Worm (Caenorhabditis elegans) whole organism, midembryonic: Measurements from ENCODE around the gene Y34B4A.4.

ENCODE experiments used
- T22C8.4 ChIP-seq: fragments of 200-800 bp; sonication (Bioruptor generic); IDR thresholded peaks from 2 replicates; pipeline ENCODE4 v1.3.6; 2022; ENCODE audit warnings: missing genetic modification characterization, missing compliant biosample characterization
- cog-1 ChIP-seq: sonication (generic microtip); optimal IDR thresholded peaks from 2 replicates; lab custom pipeline; 2016; ENCODE audit warnings: missing genetic modification characterization, missing compliant biosample characterization
- flt-1 ChIP-seq: fragments of 200-800 bp; sonication (Bioruptor generic); IDR thresholded peaks from 2 replicates; pipeline ENCODE4 v1.3.6; 2022; ENCODE audit warnings: missing genetic modification characterization, missing compliant biosample characterization
- klf-2 ChIP-seq: fragments of 200-800 bp; sonication (Bioruptor generic); conservative IDR thresholded peaks from 2 replicates; pipeline ENCODE4 v1.3.6; 2022; ENCODE audit warnings: missing genetic modification reagents, missing genetic modification characterization, missing compliant biosample characterization
- med-1 ChIP-seq: sonication (generic microtip); optimal IDR thresholded peaks from 2 replicates; lab custom pipeline; 2017; ENCODE audit warnings: missing genetic modification characterization, mild to moderate bottlenecking, missing compliant biosample characterization, antibody characterized with exemption, missing genetic modification reagents; ENCODE audit not compliant: insufficient read depth
- ref-1 ChIP-seq: fragments of 200-800 bp; sonication (Bioruptor generic); conservative IDR thresholded peaks from 2 replicates; pipeline ENCODE4 v1.3.6; 2022; ENCODE audit warnings: missing genetic modification reagents, missing genetic modification characterization, missing compliant biosample characterization
- tab-1 ChIP-seq: fragments of 200-800 bp; sonication (Bioruptor generic); IDR thresholded peaks from 2 replicates; pipeline ENCODE4 v1.3.6; 2022; ENCODE audit warnings: missing genetic modification characterization, missing compliant biosample characterization
- ztf-23 ChIP-seq: fragments of 200-800 bp; sonication (Bioruptor generic); IDR thresholded peaks from 2 replicates; pipeline ENCODE4 v1.3.6; 2022; ENCODE audit warnings: missing genetic modification reagents, missing genetic modification characterization, missing compliant biosample characterization
- ztf-29 ChIP-seq: fragments of 200-800 bp; sonication (Bioruptor generic); IDR thresholded peaks from 2 replicates; pipeline ENCODE4 v1.3.6; 2022; ENCODE audit warnings: missing genetic modification reagents, missing genetic modification characterization, missing compliant biosample characterization

Y34B4A.4 gene

DNA sequence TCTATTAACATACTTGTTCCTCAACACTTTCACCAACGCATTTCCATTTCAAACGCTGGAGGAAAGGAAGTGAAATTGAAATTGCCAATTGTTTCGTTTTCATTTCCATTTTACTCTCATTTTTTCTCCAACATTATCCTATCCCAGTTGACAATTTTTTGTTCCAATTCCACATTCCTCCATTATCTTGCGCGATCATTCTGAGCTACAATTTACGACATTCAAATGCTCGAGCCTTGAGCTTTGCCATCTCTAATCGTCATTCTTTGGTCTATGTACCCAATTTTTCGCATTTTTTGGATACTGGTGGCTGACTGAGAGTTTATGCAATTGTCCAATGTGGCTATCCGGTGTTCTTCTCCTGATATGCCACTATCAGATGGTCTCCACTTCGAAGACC, 14.5 kb upstream of the Y34B4A.4 start, which contains the start of gene Y34B4A.10:
Y34B4A.10 (plus strand) TSS at position 301 of the 400 bp plus-strand sequence.
- TF ChIP-seq klf-2 (GFP tag; lab: Robert Waterston, UW): no peak

DNA sequence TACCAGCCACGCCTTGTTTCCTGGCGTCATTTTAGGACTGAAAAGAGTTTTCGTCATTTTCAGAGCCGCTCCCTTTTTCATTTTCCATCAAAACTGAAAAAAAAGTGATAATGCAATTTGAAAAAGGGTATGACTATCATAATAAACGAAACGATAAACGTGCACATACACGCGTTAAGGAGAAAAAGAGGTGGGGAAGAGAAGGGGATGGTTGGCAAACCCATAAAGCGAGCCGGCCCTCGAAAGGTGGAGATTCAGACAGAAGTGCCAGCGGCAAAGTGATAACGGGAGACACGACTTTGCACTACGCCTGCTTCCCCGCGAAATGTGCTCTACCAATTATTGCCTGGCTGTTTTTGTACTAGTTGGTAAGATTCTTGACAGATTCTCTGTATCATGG, 11.3 kb upstream of the Y34B4A.4 start, which contains the start of gene nspg-14:
nspg-14 (plus strand) TSS at position 250 of the 400 bp plus-strand sequence.
- TF ChIP-seq med-1 (no peak), flt-1 (no peak), ztf-23 (GFP tag; lab: Robert Waterston, UW) (no peak)

DNA sequence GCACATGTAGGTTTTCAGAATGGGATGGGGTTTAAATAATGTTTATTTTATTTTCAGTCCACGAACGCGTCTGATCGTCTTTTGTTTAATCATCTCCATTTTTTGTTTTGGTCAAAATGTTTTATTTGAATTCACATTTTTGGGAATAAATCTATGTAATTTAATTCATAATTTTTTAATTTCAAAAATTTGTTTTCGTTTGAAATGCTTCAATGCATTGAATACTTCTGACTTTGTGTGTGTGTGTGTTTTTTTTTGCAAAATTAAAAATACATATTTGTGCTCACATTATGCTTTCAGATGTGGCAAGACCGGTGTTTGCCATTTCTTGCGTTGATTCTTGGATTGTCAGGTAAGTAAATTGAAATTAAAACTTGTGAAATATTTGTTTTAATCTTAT, 9.2 kb upstream of the Y34B4A.4 start, which contains the start of gene nspg-13:
nspg-13 (plus strand) TSS at position 301 of the 400 bp plus-strand sequence.
- TF ChIP-seq T22C8.4: no peak
- TF ChIP-seq ref-1: no peak
- no peak for TF ChIP-seq med-1
- TF ChIP-seq flt-1: no peak

DNA sequence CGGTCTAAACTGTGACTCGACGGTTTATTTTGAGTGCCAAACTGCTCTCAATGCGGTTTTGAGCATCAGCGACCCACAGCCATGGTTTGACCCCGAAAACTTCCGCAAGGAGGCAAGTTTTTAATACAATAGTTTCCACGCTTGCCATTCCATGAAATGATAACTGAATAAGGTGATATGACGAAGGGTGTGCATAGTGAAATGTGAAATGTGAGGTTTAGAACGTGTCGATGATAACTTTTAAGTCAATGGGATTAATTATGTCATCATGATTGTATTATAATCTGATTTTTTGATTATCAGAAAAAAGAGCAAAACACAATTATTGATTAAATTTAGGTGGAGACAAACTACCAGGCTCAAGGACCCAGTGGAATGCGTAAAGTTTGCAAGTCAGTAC, 8.8 kb upstream of the Y34B4A.4 start:
- no peak for TF ChIP-seq cog-1 (tag; lab: Kevin White, UChicago)
- no peak for TF ChIP-seq tab-1 (GFP tag; lab: Robert Waterston, UW)
- TF ChIP-seq ztf-23 (GFP tag; lab: Robert Waterston, UW): no peak
- no peak for TF ChIP-seq klf-2 (GFP tag; lab: Robert Waterston, UW)
- no peak for TF ChIP-seq T22C8.4
- no peak for TF ChIP-seq flt-1
- no peak for TF ChIP-seq ref-1
- no peak for TF ChIP-seq med-1

DNA sequence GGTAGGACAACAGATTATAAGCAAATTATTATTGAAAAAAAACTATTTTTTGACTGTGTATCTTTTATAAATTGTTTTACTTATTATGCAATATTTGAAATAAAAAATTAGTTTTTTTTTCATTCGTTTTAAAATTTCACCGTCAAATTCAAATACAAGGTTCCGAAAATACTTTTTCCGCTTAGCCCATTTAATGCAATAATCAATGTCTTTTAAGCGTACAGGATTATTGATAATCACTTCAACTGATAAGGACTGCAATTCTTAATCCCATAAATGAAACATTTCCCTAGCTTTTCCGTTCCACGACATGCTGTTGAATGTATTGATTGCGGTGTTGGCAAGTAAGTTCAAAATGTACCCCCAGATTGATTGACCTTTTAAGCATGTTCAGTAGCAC, 7.1 kb upstream of the Y34B4A.4 start, which contains the start of gene nspg-12:
nspg-12 (plus strand) TSS at position 301 of the 400 bp plus-strand sequence.
- TF ChIP-seq ztf-29 (GFP tag; lab: Robert Waterston, UW) (no peak), ref-1 (no peak), med-1 (no peak), flt-1 (no peak)

DNA sequence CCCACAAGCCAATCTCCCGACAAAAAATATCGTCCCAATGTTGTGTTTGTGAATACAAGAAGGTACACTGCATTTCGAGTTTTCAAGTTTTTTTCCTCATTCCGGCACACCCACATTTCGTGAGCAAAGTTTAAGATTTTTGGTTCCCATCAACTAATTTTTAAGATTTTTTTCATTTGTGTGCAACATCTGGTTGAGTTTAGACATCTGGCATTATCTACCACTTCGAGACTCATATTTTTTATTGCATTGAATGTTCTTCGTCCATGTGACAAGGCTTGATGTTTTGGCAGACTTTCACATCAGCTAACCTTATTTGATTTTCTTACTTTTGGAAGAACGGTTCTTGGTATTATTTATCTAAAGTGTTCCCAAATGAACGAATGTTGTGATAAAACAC, 3.7 kb upstream of the Y34B4A.4 start:
- TF ChIP-seq flt-1 (no peak), ztf-29 (GFP tag; lab: Robert Waterston, UW) (no peak), ref-1 (no peak), T22C8.4 (no peak), cog-1 (tag; lab: Kevin White, UChicago) (no peak), med-1 (no peak), klf-2 (GFP tag; lab: Robert Waterston, UW) (no peak)

DNA sequence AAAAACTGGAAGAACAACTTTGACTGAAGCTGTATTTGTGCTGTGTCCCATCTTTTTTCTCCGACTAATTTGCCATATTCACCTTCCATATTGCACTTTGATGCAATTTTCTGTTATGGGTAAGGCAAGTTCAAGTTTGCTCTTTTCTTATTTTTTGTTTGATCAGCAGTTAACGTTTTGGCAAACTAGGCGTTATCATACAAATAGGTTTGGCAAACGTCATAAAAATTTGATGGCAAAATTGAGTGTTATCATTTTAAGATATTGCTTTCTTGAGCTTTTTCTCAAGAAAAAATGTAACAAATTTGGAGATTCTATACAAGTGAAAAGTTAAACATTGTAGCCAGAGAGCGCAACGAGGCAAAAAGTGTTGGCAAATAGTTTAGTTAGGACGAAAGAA, 2.1 kb upstream of the Y34B4A.4 start:
- TF ChIP-seq klf-2 (GFP tag; lab: Robert Waterston, UW) (no peak), ref-1 (no peak), ztf-29 (GFP tag; lab: Robert Waterston, UW) (no peak), tab-1 (GFP tag; lab: Robert Waterston, UW) (no peak), ztf-23 (GFP tag; lab: Robert Waterston, UW) (no peak), cog-1 (tag; lab: Kevin White, UChicago) (no peak)

DNA sequence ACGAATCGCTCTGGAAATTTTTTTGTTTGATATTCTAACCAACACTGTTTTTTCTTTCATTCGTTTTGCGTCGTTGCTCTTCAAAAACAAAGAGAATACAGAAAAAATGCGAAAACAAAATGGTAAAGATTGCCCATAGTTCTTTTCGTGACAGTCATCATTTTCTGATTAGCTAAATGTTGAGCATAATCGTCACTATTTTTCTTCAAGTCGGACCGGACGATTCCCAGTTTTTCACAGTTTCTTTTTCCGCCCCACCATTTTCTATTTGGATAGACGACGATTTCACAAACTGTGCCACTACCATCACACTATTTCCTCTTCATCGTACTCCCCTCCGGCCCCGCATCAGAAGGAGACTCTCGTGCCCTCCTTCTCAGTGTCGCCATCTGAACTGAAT, 541 bp upstream of the Y34B4A.4 start:
- TF ChIP-seq ref-1 (no peak), ztf-29 (GFP tag; lab: Robert Waterston, UW) (no peak), klf-2 (GFP tag; lab: Robert Waterston, UW) (no peak), cog-1 (tag; lab: Kevin White, UChicago) (no peak), flt-1 (no peak)

DNA sequence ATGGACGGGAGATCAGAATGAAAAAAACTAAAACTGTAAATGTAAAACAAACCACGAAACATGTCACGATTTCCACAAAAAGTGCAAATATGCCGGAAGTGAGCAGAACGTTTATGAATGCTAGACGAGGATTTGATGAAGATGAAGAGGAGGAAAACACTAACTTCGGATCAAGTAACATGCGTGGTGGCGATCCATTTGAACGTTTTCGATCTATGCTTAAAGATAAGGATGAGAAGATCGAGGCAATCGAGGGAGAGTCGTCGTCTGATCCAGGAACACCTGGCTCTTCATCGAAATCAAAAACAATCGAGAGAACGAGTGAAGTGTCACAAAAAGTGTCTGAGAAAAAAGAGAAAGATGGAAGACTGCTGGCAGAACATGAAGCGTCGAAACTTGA, 1.2 kb downstream of the Y34B4A.4 start:
- no peak for TF ChIP-seq ztf-23 (GFP tag; lab: Robert Waterston, UW)
- no peak for TF ChIP-seq flt-1
- TF ChIP-seq ztf-29 (GFP tag; lab: Robert Waterston, UW): no peak
- TF ChIP-seq med-1: no peak
- TF ChIP-seq cog-1 (tag; lab: Kevin White, UChicago): no peak
- no peak for TF ChIP-seq klf-2 (GFP tag; lab: Robert Waterston, UW)
- no peak for TF ChIP-seq ref-1
- no peak for TF ChIP-seq tab-1 (GFP tag; lab: Robert Waterston, UW)

DNA sequence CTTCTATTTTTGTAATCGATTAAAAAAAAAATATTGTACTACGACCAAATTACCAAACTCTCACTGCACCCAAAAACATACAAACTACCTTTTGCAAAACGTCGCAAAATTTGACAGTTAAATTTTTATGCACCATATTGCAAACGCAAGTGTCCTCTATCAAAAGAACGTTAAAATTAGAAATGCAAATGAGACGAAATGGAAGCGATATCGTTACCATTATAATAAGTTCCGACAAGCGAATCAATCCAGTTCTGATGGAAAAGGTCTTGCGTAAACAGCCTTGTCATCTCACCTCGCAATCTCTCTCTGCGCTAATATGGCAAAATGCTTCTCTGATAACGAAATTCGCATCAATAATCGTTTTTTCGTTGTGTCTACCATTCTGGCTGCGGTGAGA, 3.9 kb downstream of the Y34B4A.4 start:
- no peak for TF ChIP-seq ztf-29 (GFP tag; lab: Robert Waterston, UW)
- TF ChIP-seq T22C8.4: no peak
- TF ChIP-seq ref-1: no peak
- TF ChIP-seq klf-2 (GFP tag; lab: Robert Waterston, UW): no peak
- TF ChIP-seq med-1: no peak
- no peak for TF ChIP-seq flt-1
- TF ChIP-seq cog-1 (tag; lab: Kevin White, UChicago): no peak
- TF ChIP-seq tab-1 (GFP tag; lab: Robert Waterston, UW): no peak
- no peak for TF ChIP-seq ztf-23 (GFP tag; lab: Robert Waterston, UW)

DNA sequence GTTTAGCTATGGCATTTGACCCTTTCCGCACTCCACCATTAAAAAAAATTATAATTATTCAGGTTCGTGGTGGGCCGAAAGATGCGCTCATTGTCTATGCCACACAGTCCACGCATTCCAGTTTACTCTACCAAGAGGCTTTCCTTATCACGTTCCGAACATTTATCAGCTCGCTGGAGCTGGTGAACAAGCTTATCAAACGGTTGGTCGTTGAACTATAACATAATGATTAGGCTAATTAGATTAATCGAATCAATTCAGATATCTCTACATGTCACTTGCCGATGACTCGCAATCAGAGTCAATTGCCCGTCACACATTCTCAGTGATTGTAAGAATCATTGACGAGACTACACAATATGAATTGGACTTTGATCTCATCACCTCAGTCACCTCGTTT, 5.2 kb downstream of the Y34B4A.4 start:
- no peak for TF ChIP-seq klf-2 (GFP tag; lab: Robert Waterston, UW)
- TF ChIP-seq ref-1: no peak
- no peak for TF ChIP-seq tab-1 (GFP tag; lab: Robert Waterston, UW)
- TF ChIP-seq ztf-23 (GFP tag; lab: Robert Waterston, UW): no peak
- TF ChIP-seq med-1: no peak
- TF ChIP-seq ztf-29 (GFP tag; lab: Robert Waterston, UW): no peak
- no peak for TF ChIP-seq flt-1
- no peak for TF ChIP-seq cog-1 (tag; lab: Kevin White, UChicago)
- no peak for TF ChIP-seq T22C8.4

DNA sequence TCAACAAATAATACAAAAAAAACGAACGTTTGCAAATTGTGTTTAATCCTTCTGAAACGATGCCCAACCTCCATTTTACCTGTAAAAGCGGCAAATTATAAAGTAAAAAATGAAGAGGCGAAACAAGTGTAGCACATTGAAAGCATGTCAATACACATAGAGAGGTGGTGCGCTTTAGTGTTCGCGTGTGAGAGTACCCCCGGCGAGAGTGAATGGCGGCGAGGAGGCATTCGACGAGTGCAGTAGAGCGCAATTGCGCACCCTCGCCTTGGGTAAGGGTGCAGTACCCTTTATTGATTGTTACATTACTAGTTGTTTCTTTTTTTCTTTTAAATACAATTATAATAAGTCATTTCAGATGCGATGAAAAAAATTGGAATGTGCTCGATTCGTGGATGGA, 11.1 kb downstream of the Y34B4A.4 start, which contains the start of gene hst-6:
hst-6 (plus strand) TSS at position 353 of the 400 bp plus-strand sequence.
- TF ChIP-seq flt-1 (peak; percentile 62), ztf-29 (GFP tag; lab: Robert Waterston, UW) (peak; percentile 66; the same call in 1 of the 2 replicates), klf-2 (GFP tag; lab: Robert Waterston, UW) (no peak), ztf-23 (GFP tag; lab: Robert Waterston, UW) (peak; percentile 66; the same call in 1 of the 2 replicates), tab-1 (GFP tag; lab: Robert Waterston, UW) (no peak; the same call in 1 of the 2 replicates), med-1 (no peak), T22C8.4 (no peak; the same call in 1 of the 2 replicates), ref-1 (no peak), cog-1 (tag; lab: Kevin White, UChicago) (peak; percentile 78)
